Fruit fly (Drosophila melanogaster) whole organism, embryonic: Measurements from ENCODE around the gene Spec2.

Experiments
- B-H2 ChIP-seq: fragments of 200-800 bp; sonication (Bioruptor generic); optimal IDR thresholded peaks from 2 replicates; lab custom pipeline; 2018; ENCODE audit warnings: missing biosample characterization, mild to moderate bottlenecking, missing genetic modification characterization
- CG11504 ChIP-seq: fragments of 200-800 bp; sonication (Bioruptor generic); optimal IDR thresholded peaks from 3 replicates; lab custom pipeline; 2019; ENCODE audit warnings: missing biosample characterization, mild to moderate bottlenecking, missing genetic modification characterization, moderate library complexity
- CG11723 ChIP-seq: fragments of 200-800 bp; sonication (Bioruptor generic); optimal IDR thresholded peaks from 2 replicates; lab custom pipeline; 2017; ENCODE audit warnings: missing biosample characterization, mild to moderate bottlenecking, missing genetic modification characterization
- CG12071 ChIP-seq: fragments of 200-800 bp; sonication (Bioruptor generic); optimal IDR thresholded peaks from 3 replicates; lab custom pipeline; 2018; ENCODE audit warnings: missing biosample characterization, mild to moderate bottlenecking, missing genetic modification characterization
- CG12391 ChIP-seq: fragments of 200-800 bp; sonication (Bioruptor generic); optimal IDR thresholded peaks from 3 replicates; lab custom pipeline; 2018; ENCODE audit warnings: missing biosample characterization, mild to moderate bottlenecking, missing genetic modification characterization, moderate library complexity
- CG13287 ChIP-seq: fragments of 200-800 bp; sonication (Bioruptor generic); IDR thresholded peaks from 2 replicates; pipeline ENCODE4 v1.3.6; 2022; ENCODE audit warnings: missing biosample characterization, missing genetic modification characterization; ENCODE audit not compliant: partially characterized antibody
- CG13894 ChIP-seq: fragments of 200-800 bp; sonication (Bioruptor generic); optimal IDR thresholded peaks from 3 replicates; lab custom pipeline; 2018; ENCODE audit warnings: missing biosample characterization, mild to moderate bottlenecking, missing genetic modification characterization, moderate library complexity
- CG14667 ChIP-seq: fragments of 200-800 bp; sonication (Bioruptor generic); IDR thresholded peaks from 2 replicates; pipeline ENCODE4 v1.3.6; 2022; ENCODE audit warnings: missing biosample characterization, missing genetic modification characterization
- CG15269 ChIP-seq: fragments of 200-800 bp; sonication (Bioruptor generic); optimal IDR thresholded peaks from 2 replicates; lab custom pipeline; 2018; ENCODE audit warnings: missing biosample characterization, mild to moderate bottlenecking, missing genetic modification characterization, moderate library complexity
- CG1832 ChIP-seq: fragments of 200-800 bp; sonication (Bioruptor generic); optimal IDR thresholded peaks from 2 replicates; lab custom pipeline; 2017; ENCODE audit warnings: missing biosample characterization, mild to moderate bottlenecking, missing genetic modification characterization, inconsistent platforms
- CG18599 ChIP-seq: fragments of 200-800 bp; sonication (Bioruptor generic); optimal IDR thresholded peaks from 3 replicates; lab custom pipeline; 2017; ENCODE audit warnings: missing biosample characterization, missing genetic modification characterization, mild to moderate bottlenecking, moderate library complexity, missing genetic modification reagents
- CG30431 ChIP-seq: fragments of 200-800 bp; sonication (Bioruptor generic); optimal IDR thresholded peaks from 2 replicates; lab custom pipeline; 2017; ENCODE audit warnings: missing biosample characterization, missing genetic modification characterization
- CG4282 ChIP-seq: fragments of 200-800 bp; sonication (Bioruptor generic); optimal IDR thresholded peaks from 2 replicates; lab custom pipeline; 2016; ENCODE audit warnings: missing biosample characterization, missing genetic modification characterization
- CG43689 ChIP-seq: fragments of 200-800 bp; sonication (Bioruptor generic); IDR thresholded peaks from 2 replicates; pipeline ENCODE4 v1.3.6; 2022; ENCODE audit warnings: missing biosample characterization, missing genetic modification characterization
- CG4424 ChIP-seq: fragments of 200-800 bp; sonication (Bioruptor generic); optimal IDR thresholded peaks from 3 replicates; lab custom pipeline; 2016; ENCODE audit warnings: missing biosample characterization, missing genetic modification characterization
- CG8290 ChIP-seq, 3 experiments: fragments of 200-800 bp; sonication (Bioruptor generic); optimal IDR thresholded peaks; 2 replicates each; lab custom pipeline; 2016 to 2019; ENCODE audit warnings: missing biosample characterization in 3 of 3, missing genetic modification characterization in 3 of 3, mild to moderate bottlenecking in 2 of 3, moderate library complexity in 1 of 3
- CG8478 ChIP-seq: fragments of >200 bp; optimal IDR thresholded peaks from 2 replicates; lab custom pipeline; 2018
- Dad ChIP-seq: fragments of 200-800 bp; sonication (Bioruptor generic); optimal IDR thresholded peaks from 3 replicates; lab custom pipeline; 2016; ENCODE audit warnings: missing biosample characterization, missing genetic modification characterization
- Dip2 ChIP-seq: fragments of 200-800 bp; sonication (Bioruptor generic); IDR thresholded peaks from 2 replicates; pipeline ENCODE4 v1.3.6; 2022; ENCODE audit warnings: missing biosample characterization, missing genetic modification characterization
- HmgZ ChIP-seq: fragments of 200-800 bp; sonication (Bioruptor generic); optimal IDR thresholded peaks from 2 replicates; lab custom pipeline; 2018; ENCODE audit warnings: missing biosample characterization, mild to moderate bottlenecking, missing genetic modification characterization
- Lpt ChIP-seq: fragments of >200 bp; optimal IDR thresholded peaks from 2 replicates; lab custom pipeline; 2018; ENCODE audit warnings: missing biosample characterization, missing genetic modification characterization
- MTF-1 ChIP-seq: fragments of 200-800 bp; sonication (Bioruptor generic); optimal IDR thresholded peaks from 2 replicates; lab custom pipeline; 2018; ENCODE audit warnings: missing biosample characterization, mild to moderate bottlenecking, missing genetic modification characterization, borderline replicate concordance
- Med ChIP-seq: fragments of 200-800 bp; sonication (Bioruptor generic); peaks from one replicate; lab custom pipeline; 2016; ENCODE audit warnings: missing biosample characterization, missing genetic modification characterization, mild to moderate bottlenecking, inconsistent platforms, moderate library complexity
- Mrtf ChIP-seq: fragments of 200-800 bp; sonication (Bioruptor generic); IDR thresholded peaks from 3 replicates; pipeline ENCODE4 v1.3.6; 2022; ENCODE audit warnings: missing biosample characterization, missing genetic modification characterization
- Opbp ChIP-seq: fragments of 200-800 bp; sonication (Bioruptor generic); IDR thresholded peaks from 3 replicates; pipeline ENCODE4 v1.3.6; 2022; ENCODE audit warnings: missing biosample characterization, missing genetic modification characterization; ENCODE audit not compliant: partially characterized antibody
- Rfx ChIP-seq: fragments of 200-800 bp; sonication (Bioruptor generic); IDR thresholded peaks from 2 replicates; pipeline ENCODE4 v1.3.6; 2022; ENCODE audit warnings: missing biosample characterization, missing genetic modification characterization
- Spps ChIP-seq: fragments of 200-800 bp; sonication (Bioruptor generic); optimal IDR thresholded peaks from 2 replicates; lab custom pipeline; 2018; ENCODE audit warnings: missing biosample characterization, mild to moderate bottlenecking, missing genetic modification characterization
- ap ChIP-seq: fragments of 200-800 bp; sonication (Bioruptor generic); IDR thresholded peaks from 2 replicates; pipeline ENCODE4 v1.3.6; 2022; ENCODE audit warnings: missing biosample characterization, missing genetic modification characterization
- exex ChIP-seq: fragments of 200-800 bp; sonication (Bioruptor generic); optimal IDR thresholded peaks from 4 replicates; lab custom pipeline; 2018; ENCODE audit warnings: missing biosample characterization, mild to moderate bottlenecking, missing genetic modification characterization, moderate library complexity
- ftz-f1 ChIP-seq: fragments of 200-800 bp; sonication (Bioruptor generic); optimal IDR thresholded peaks from 2 replicates; lab custom pipeline; 2016; ENCODE audit warnings: missing biosample characterization, missing genetic modification characterization
- grn ChIP-seq: fragments of 200-800 bp; sonication (Bioruptor generic); optimal IDR thresholded peaks from 3 replicates; lab custom pipeline; 2017; ENCODE audit warnings: missing biosample characterization, missing genetic modification characterization
- gro ChIP-seq: fragments of 200-800 bp; sonication (Bioruptor generic); optimal IDR thresholded peaks from 2 replicates; lab custom pipeline; 2016; ENCODE audit warnings: missing biosample characterization, missing genetic modification characterization
- gsb-n ChIP-seq: fragments of 200-800 bp; sonication (Bioruptor generic); optimal IDR thresholded peaks from 3 replicates; lab custom pipeline; 2018; ENCODE audit warnings: missing biosample characterization, mild to moderate bottlenecking, missing genetic modification characterization
- ham ChIP-seq: fragments of 200-800 bp; sonication (Bioruptor generic); IDR thresholded peaks from 2 replicates; pipeline ENCODE4 v1.3.6; 2022; ENCODE audit warnings: missing biosample characterization, missing genetic modification characterization
- insv ChIP-seq, 2 experiments: fragments of 200-800 bp; sonication (Bioruptor generic); optimal IDR thresholded peaks; 3 replicates each; lab custom pipeline; 2016 to 2018; ENCODE audit warnings: missing biosample characterization in 2 of 2, missing genetic modification characterization in 2 of 2
- lab ChIP-seq: fragments of 200-800 bp; sonication (Bioruptor generic); optimal IDR thresholded peaks from 3 replicates; lab custom pipeline; 2017; ENCODE audit warnings: missing biosample characterization, missing genetic modification characterization, mild to moderate bottlenecking, moderate library complexity, missing genetic modification reagents
- lbe ChIP-seq: fragments of 200-800 bp; sonication (Bioruptor generic); optimal IDR thresholded peaks from 2 replicates; lab custom pipeline; 2016; ENCODE audit warnings: missing biosample characterization, mild to moderate bottlenecking, missing genetic modification characterization
- lov ChIP-seq, 2 experiments: fragments of 200-800 bp in 1 of 2; fragments of >200 bp in 1 of 2; sonication (Bioruptor generic) in 1 of 2; IDR thresholded peaks in 1 of 2; optimal IDR thresholded peaks in 1 of 2; 2 replicates in 1 of 2; 3 replicates in 1 of 2; pipeline versions ENCODE4 v1.3.6 to Lab custom; 2017 to 2022; ENCODE audit warnings: missing biosample characterization in 1 of 2, missing genetic modification characterization in 1 of 2
- mirr ChIP-seq: fragments of 200-800 bp; sonication (Bioruptor generic); optimal IDR thresholded peaks from 3 replicates; lab custom pipeline; 2018; ENCODE audit warnings: missing biosample characterization, mild to moderate bottlenecking, missing genetic modification characterization
- nerfin-2 ChIP-seq: fragments of 200-800 bp; sonication (Bioruptor generic); IDR thresholded peaks from 2 replicates; pipeline ENCODE4 v1.3.6; 2022; ENCODE audit warnings: missing biosample characterization, missing genetic modification characterization; ENCODE audit not compliant: partially characterized antibody
- pan ChIP-seq, 4 experiments: fragments of >200 bp in 3 of 4; fragments of 200-800 bp in 1 of 4; sonication (Bioruptor generic) in 1 of 4; optimal IDR thresholded peaks in 3 of 4; IDR thresholded peaks in 1 of 4; 2 replicates each; pipeline versions ENCODE4 v1.3.6 to Lab custom; 2017 to 2022; ENCODE audit warnings: missing biosample characterization in 2 of 4, missing genetic modification characterization in 2 of 4, mixed read lengths in 1 of 4
- pfk ChIP-seq: fragments of 200-800 bp; sonication (Bioruptor generic); optimal IDR thresholded peaks from 2 replicates; lab custom pipeline; 2018; ENCODE audit warnings: missing biosample characterization, mild to moderate bottlenecking, missing genetic modification characterization, moderate library complexity
- sd ChIP-seq: fragments of 200-800 bp; sonication (Bioruptor generic); optimal IDR thresholded peaks from 3 replicates; lab custom pipeline; 2018; ENCODE audit warnings: missing biosample characterization, mild to moderate bottlenecking, missing genetic modification characterization, moderate library complexity
- sens ChIP-seq: fragments of 200-800 bp; sonication (Bioruptor generic); peaks from one replicate; lab custom pipeline; 2016; ENCODE audit warnings: missing biosample characterization, missing genetic modification characterization
- ttk ChIP-seq: fragments of 200-800 bp; sonication (Bioruptor generic); IDR thresholded peaks from 2 replicates; pipeline ENCODE4 v2.1.2; 2022; ENCODE audit warnings: missing biosample characterization, missing genetic modification characterization

Spec2 gene

DNA sequence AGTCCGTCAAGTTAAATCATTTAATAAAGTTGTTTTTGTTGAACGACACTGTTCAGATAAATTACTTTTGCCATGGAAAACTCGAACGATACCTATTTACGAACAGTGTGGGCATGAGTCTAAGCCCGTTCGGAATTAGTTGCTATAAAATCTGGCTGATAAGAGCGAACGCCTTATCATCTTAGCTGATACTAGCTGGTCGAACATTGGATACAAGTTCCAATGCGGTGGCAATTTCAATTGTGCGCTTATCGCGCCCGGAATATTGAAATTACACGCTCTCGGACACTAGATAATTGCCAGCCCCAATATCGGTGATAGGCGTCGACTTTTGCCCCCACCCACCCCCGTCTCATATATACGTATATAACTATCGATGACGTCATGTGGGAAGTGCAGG is 30.0 kb upstream of the Spec2 start (continued):
- TF ChIP-seq CG11723 (GFP tag; lab: Kevin White, UChicago) (no peak), grn (peak; percentile 36), lov (optimal IDR thresholded peaks at IDR 0.05; lab: Kevin White, UChicago) (no peak), lov (GFP tag; IDR thresholded peaks at IDR 0.05; lab: Robert Waterston, UW) (no peak), exex (peak; percentile 98)

DNA sequence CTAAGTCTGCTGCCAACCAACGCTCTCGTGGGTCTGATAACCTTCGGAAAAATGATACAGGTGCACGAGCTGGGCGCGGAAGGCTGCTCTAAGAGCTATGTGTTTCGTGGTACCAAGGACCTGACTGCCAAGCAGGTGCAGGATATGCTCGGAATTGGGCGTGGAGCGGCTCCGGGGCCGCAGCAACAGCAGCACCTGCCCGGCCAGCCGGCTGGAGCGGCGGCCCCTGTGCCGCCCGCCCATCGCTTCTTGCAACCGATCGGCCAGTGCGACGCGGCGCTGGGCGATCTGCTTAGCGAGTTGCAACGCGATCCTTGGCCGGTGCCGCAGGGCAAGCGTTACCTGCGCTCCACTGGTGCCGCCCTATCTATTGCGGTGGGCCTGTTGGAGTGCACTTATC is 26.0 kb upstream of the Spec2 start:
- TF ChIP-seq CG1832 (GFP tag; lab: Kevin White, UChicago) (peak; percentile 8), lab (GFP tag; lab: Kevin White, UChicago) (no peak), MTF-1 (GFP tag; lab: Kevin White, UChicago) (no peak), CG11504 (tag; lab: Kevin White, UChicago) (no peak), CG8290 (GFP tag; optimal IDR thresholded peaks at IDR 0.05; lab: Kevin White, UChicago) (no peak), CG8290 (tag; optimal IDR thresholded peaks at IDR 0.05; lab: Kevin White, UChicago) (no peak), CG15269 (no peak), CG4424 (GFP tag; lab: Kevin White, UChicago) (no peak), gro (no peak), Rfx (GFP tag; lab: Robert Waterston, UW) (0 out of 2 replicates have a peak, but pooled peaks have one; percentile 7), Mrtf (GFP tag; lab: Robert Waterston, UW) (no peak), Med (peak; percentile 55), nerfin-2 (GFP tag; lab: Robert Waterston, UW) (no peak), sens (peak; percentile 30), ttk (GFP tag; lab: Robert Waterston, UW) (0 out of 2 replicates have a peak, but pooled peaks have one; percentile 17), CG4282 (GFP tag; lab: Kevin White, UChicago) (no peak), Opbp (GFP tag; lab: Robert Waterston, UW) (no peak), ham (GFP tag; lab: Robert Waterston, UW) (no peak), HmgZ (no peak), ftz-f1 (GFP tag; lab: Kevin White, UChicago) (no peak)

DNA sequence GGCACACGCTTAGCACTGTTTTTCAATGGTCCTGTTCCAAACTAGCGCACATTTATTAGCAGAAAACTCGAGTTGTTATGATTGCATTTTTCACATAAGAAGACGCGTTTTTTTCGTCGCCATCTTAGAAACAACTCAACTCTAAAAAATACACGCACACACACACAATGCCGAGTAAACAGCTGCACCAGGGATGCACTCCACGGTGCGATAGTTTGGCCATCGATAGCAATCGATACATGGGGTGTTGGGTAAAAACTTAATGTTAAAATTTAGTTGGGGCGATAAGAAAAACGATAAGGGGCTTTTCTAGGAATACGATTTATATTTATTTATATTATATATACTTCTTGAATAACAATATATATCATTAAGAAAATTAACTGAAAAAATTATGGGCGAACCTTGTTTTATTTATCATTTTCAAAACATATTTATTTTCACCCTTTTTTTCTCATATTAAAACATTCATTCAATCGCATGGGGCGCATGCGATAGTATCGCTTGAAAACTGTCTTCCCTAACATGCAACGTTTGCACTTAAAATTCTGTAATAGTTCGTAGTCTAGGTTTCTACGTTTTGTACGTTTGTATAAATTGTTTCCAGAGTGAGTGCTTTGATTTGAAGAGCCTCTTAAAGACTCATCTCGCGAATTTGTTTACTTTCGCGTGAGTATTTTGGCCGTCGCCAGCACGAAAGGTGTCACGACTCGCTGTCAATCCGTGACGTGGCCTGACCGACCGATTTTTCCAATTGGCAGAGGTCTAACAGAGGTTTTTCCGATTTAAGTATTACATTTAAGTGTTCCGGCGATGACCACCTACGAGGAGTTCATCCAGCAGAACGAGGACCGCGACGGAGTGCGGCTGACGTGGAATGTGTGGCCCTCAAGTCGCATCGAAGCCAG is 24.9 kb upstream of the Spec2 start, which contains the start of the genes MTA1-like and Sec23:
Gene MTA1-like, minus strand, starts transcription at position 170 of the 908 bp plus-strand sequence.
Gene Sec23, plus strand, starts transcription at position 497 of the 908 bp plus-strand sequence.
- TF ChIP-seq insv (GFP tag; optimal IDR thresholded peaks at IDR 0.05; lab: Kevin White, UChicago) (peak in 1 of 2 experiments; percentile 73), Opbp (GFP tag; lab: Robert Waterston, UW) (peak; percentile 90), CG18599 (GFP tag; lab: Kevin White, UChicago) (peak; percentile 38), CG12391 (tag; lab: Kevin White, UChicago) (peak; percentile 78), B-H2 (GFP tag; lab: Kevin White, UChicago) (no peak), Lpt (no peak), CG13287 (GFP tag; lab: Robert Waterston, UW) (peak; percentile 90), Dip2 (GFP tag; lab: Robert Waterston, UW) (no peak), CG13894 (tag; lab: Kevin White, UChicago) (peak; percentile 37), pfk (GFP tag; lab: Kevin White, UChicago) (no peak), gsb-n (peak; percentile 25), CG43689 (no peak), CG30431 (GFP tag; lab: Kevin White, UChicago) (no peak), ap (GFP tag; lab: Robert Waterston, UW) (no peak), mirr (GFP tag; lab: Kevin White, UChicago) (no peak), Spps (tag; lab: Kevin White, UChicago) (no peak), sd (peak; percentile 42), pan (optimal IDR thresholded peaks at IDR 0.05; lab: Kevin White, UChicago) (no peak), pan (GFP tag; optimal IDR thresholded peaks at IDR 0.05 in 1 of 2, IDR thresholded peaks at IDR 0.05 in 1 of 2) (peak in 1 of 2 experiments; percentile 17), CG12071 (GFP tag; lab: Kevin White, UChicago) (no peak), lbe (GFP tag; lab: Kevin White, UChicago) (peak; percentile 54), CG8478 (no peak), Dad (GFP tag; lab: Kevin White, UChicago) (no peak), CG14667 (GFP tag; lab: Robert Waterston, UW) (no peak)
